Fruit fly (Drosophila melanogaster) whole organism, embryonic: ENCODE results near the gene CG1572.

Source experiments
- BtbVII ChIP-seq: fragments of 200-800 bp; sonication (Bioruptor generic); optimal IDR thresholded peaks from 3 replicates; lab custom pipeline; 2017; ENCODE audit warnings: missing biosample characterization, mild to moderate bottlenecking, missing genetic modification characterization
- CG10565 ChIP-seq: fragments of 200-800 bp; sonication (Bioruptor generic); optimal IDR thresholded peaks from 3 replicates; lab custom pipeline; 2016; ENCODE audit warnings: missing biosample characterization, mild to moderate bottlenecking, missing genetic modification characterization
- CG11504 ChIP-seq: fragments of 200-800 bp; sonication (Bioruptor generic); optimal IDR thresholded peaks from 3 replicates; lab custom pipeline; 2019; ENCODE audit warnings: missing biosample characterization, mild to moderate bottlenecking, missing genetic modification characterization, moderate library complexity
- CG12236 ChIP-seq: fragments of 200-800 bp; sonication (Bioruptor generic); optimal IDR thresholded peaks from 2 replicates; lab custom pipeline; 2016; ENCODE audit warnings: missing biosample characterization, missing genetic modification characterization
- CG12299 ChIP-seq: fragments of 200-800 bp; sonication (Bioruptor generic); optimal IDR thresholded peaks from 2 replicates; lab custom pipeline; 2018; ENCODE audit warnings: missing biosample characterization, mild to moderate bottlenecking, missing genetic modification characterization
- CG12942 ChIP-seq: fragments of 200-800 bp; sonication (Bioruptor generic); optimal IDR thresholded peaks from 3 replicates; lab custom pipeline; 2016; ENCODE audit warnings: missing biosample characterization, missing genetic modification characterization
- CG14014 ChIP-seq: fragments of 200-800 bp; sonication (Bioruptor generic); IDR thresholded peaks from 2 replicates; pipeline ENCODE4 v1.3.6; 2022; ENCODE audit warnings: missing biosample characterization, missing genetic modification characterization
- CG1529 ChIP-seq: fragments of 200-800 bp; sonication (Bioruptor generic); optimal IDR thresholded peaks from 3 replicates; lab custom pipeline; 2018; ENCODE audit warnings: missing biosample characterization, missing genetic modification characterization
- CG15696 ChIP-seq: fragments of 200-800 bp; sonication (Bioruptor generic); optimal IDR thresholded peaks from 2 replicates; lab custom pipeline; 2019; ENCODE audit warnings: missing biosample characterization, mild to moderate bottlenecking, missing genetic modification characterization, moderate library complexity
- CG16779 ChIP-seq: fragments of 200-800 bp; sonication (Bioruptor generic); IDR thresholded peaks from 2 replicates; pipeline ENCODE4 v1.3.6; 2022; ENCODE audit warnings: missing biosample characterization, missing genetic modification characterization
- CG2678 ChIP-seq: fragments of 200-800 bp; sonication (Bioruptor generic); optimal IDR thresholded peaks from 3 replicates; lab custom pipeline; 2019; ENCODE audit warnings: missing biosample characterization, mild to moderate bottlenecking, missing genetic modification characterization, moderate library complexity
- CG2889 ChIP-seq: fragments of 200-800 bp; sonication (Bioruptor generic); IDR thresholded peaks from 3 replicates; pipeline ENCODE4 v1.3.6; 2022; ENCODE audit warnings: missing biosample characterization, missing genetic modification characterization
- CG3065 ChIP-seq: fragments of 200-800 bp; sonication (Bioruptor generic); optimal IDR thresholded peaks from 2 replicates; lab custom pipeline; 2016; ENCODE audit warnings: missing biosample characterization, missing genetic modification characterization
- CG3163 ChIP-seq: fragments of 200-800 bp; sonication (Bioruptor generic); optimal IDR thresholded peaks from 3 replicates; lab custom pipeline; 2016; ENCODE audit warnings: missing biosample characterization, missing genetic modification characterization
- CG42726 ChIP-seq: fragments of 200-800 bp; sonication (Bioruptor generic); IDR thresholded peaks from 2 replicates; pipeline ENCODE4 v1.3.6; 2022; ENCODE audit warnings: missing biosample characterization, missing genetic modification characterization; ENCODE audit not compliant: partially characterized antibody
- CG5245 ChIP-seq: fragments of 200-800 bp; sonication (Bioruptor generic); optimal IDR thresholded peaks from 3 replicates; lab custom pipeline; 2016; ENCODE audit warnings: missing biosample characterization, missing genetic modification characterization
- CG5953 ChIP-seq: fragments of 200-800 bp; sonication (Bioruptor generic); IDR thresholded peaks from 2 replicates; pipeline ENCODE4 v1.3.6; 2022; ENCODE audit warnings: missing biosample characterization, missing genetic modification characterization
- CG6175 ChIP-seq: fragments of 200-800 bp; sonication (Bioruptor generic); IDR thresholded peaks from 3 replicates; pipeline ENCODE4 v1.3.6; 2022; ENCODE audit warnings: missing biosample characterization, missing genetic modification characterization
- CG6689 ChIP-seq: fragments of 200-800 bp; sonication (Bioruptor generic); IDR thresholded peaks from 2 replicates; pipeline ENCODE4 v1.3.6; 2022; ENCODE audit warnings: missing biosample characterization, missing genetic modification characterization
- CG6854 ChIP-seq: fragments of 200-800 bp; sonication (Bioruptor generic); optimal IDR thresholded peaks from 3 replicates; lab custom pipeline; 2017; ENCODE audit warnings: missing biosample characterization, mild to moderate bottlenecking, missing genetic modification characterization
- CG8281 ChIP-seq: fragments of 200-800 bp; sonication (Bioruptor generic); optimal IDR thresholded peaks from 2 replicates; lab custom pipeline; 2018; ENCODE audit warnings: missing biosample characterization, mild to moderate bottlenecking, missing genetic modification characterization, moderate library complexity
- CG8924 ChIP-seq: fragments of 200-800 bp; optimal IDR thresholded peaks from 3 replicates; lab custom pipeline; 2019; ENCODE audit warnings: missing biosample characterization, mild to moderate bottlenecking, missing genetic modification characterization, moderate library complexity
- ERR ChIP-seq: fragments of 200-800 bp; sonication (Bioruptor generic); optimal IDR thresholded peaks from 2 replicates; lab custom pipeline; 2016; ENCODE audit warnings: missing biosample characterization, missing genetic modification characterization
- Gug ChIP-seq: fragments of 200-800 bp; sonication (Bioruptor generic); IDR thresholded peaks from 4 replicates; pipeline ENCODE4 v1.3.6; 2022; ENCODE audit warnings: missing biosample characterization, missing genetic modification characterization
- Hand ChIP-seq: fragments of 200-800 bp; sonication (Bioruptor generic); optimal IDR thresholded peaks from 2 replicates; lab custom pipeline; 2017; ENCODE audit warnings: mild to moderate bottlenecking, missing biosample characterization, missing genetic modification reagents, missing genetic modification characterization
- Max ChIP-seq: fragments of 200-800 bp; sonication (Bioruptor generic); optimal IDR thresholded peaks from 2 replicates; lab custom pipeline; 2016; ENCODE audit warnings: missing biosample characterization, mild to moderate bottlenecking, missing genetic modification characterization
- Mes4 ChIP-seq: fragments of 200-800 bp; sonication (Bioruptor generic); optimal IDR thresholded peaks from 2 replicates; lab custom pipeline; 2016; ENCODE audit warnings: missing biosample characterization, missing genetic modification characterization
- Nf-YA ChIP-seq: fragments of 200-800 bp; sonication (Bioruptor generic); IDR thresholded peaks from 2 replicates; pipeline ENCODE4 v1.3.6; 2022; ENCODE audit warnings: missing biosample characterization, missing genetic modification characterization
- NfI ChIP-seq: fragments of 200-800 bp; sonication (Bioruptor generic); optimal IDR thresholded peaks from 3 replicates; lab custom pipeline; 2018; ENCODE audit warnings: missing biosample characterization, mild to moderate bottlenecking, missing genetic modification characterization, moderate library complexity
- Oli ChIP-seq: fragments of 200-800 bp; sonication (Bioruptor generic); optimal IDR thresholded peaks from 2 replicates; lab custom pipeline; 2018; ENCODE audit warnings: missing biosample characterization, mild to moderate bottlenecking, missing genetic modification characterization, moderate library complexity
- Rfx ChIP-seq: fragments of 200-800 bp; sonication (Bioruptor generic); IDR thresholded peaks from 2 replicates; pipeline ENCODE4 v1.3.6; 2022; ENCODE audit warnings: missing biosample characterization, missing genetic modification characterization
- Sry-β ChIP-seq: fragments of 200-800 bp; sonication (Bioruptor generic); optimal IDR thresholded peaks from 2 replicates; lab custom pipeline; 2018; ENCODE audit warnings: missing biosample characterization, mild to moderate bottlenecking, missing genetic modification characterization, moderate library complexity
- Xrp1 ChIP-seq: fragments of 200-800 bp; sonication (Bioruptor generic); IDR thresholded peaks from 2 replicates; pipeline ENCODE4 v1.3.6; 2022; ENCODE audit warnings: missing biosample characterization, missing genetic modification characterization
- chif ChIP-seq, 2 experiments: fragments of 200-800 bp; sonication (Bioruptor generic); optimal IDR thresholded peaks; 3 replicates each; lab custom pipeline; 2016; ENCODE audit warnings: missing biosample characterization in 2 of 2, missing genetic modification characterization in 2 of 2
- dpn ChIP-seq, 2 experiments: fragments of 200-800 bp; sonication (Bioruptor generic); optimal IDR thresholded peaks; 3 replicates each; lab custom pipeline; 2016; ENCODE audit warnings: missing biosample characterization in 2 of 2, missing genetic modification characterization in 2 of 2
- esg ChIP-seq: fragments of 200-800 bp; sonication (Bioruptor generic); conservative IDR thresholded peaks from 2 replicates; pipeline ENCODE4 v1.3.6; 2022; ENCODE audit warnings: missing biosample characterization, missing genetic modification characterization
- gem ChIP-seq: fragments of 200-800 bp; sonication (Bioruptor generic); optimal IDR thresholded peaks from 2 replicates; lab custom pipeline; 2019; ENCODE audit warnings: missing biosample characterization, mild to moderate bottlenecking, missing genetic modification characterization, moderate library complexity
- grau ChIP-seq: fragments of 200-800 bp; optimal IDR thresholded peaks from 3 replicates; lab custom pipeline; 2019; ENCODE audit warnings: missing biosample characterization, mild to moderate bottlenecking, missing genetic modification characterization, moderate library complexity
- inv ChIP-seq: fragments of 200-800 bp; sonication (Bioruptor generic); IDR thresholded peaks from 2 replicates; pipeline ENCODE4 v1.3.6; 2022; ENCODE audit warnings: missing biosample characterization, missing genetic modification characterization; ENCODE audit not compliant: partially characterized antibody
- jumu ChIP-seq: fragments of 200-800 bp; sonication (Bioruptor generic); optimal IDR thresholded peaks from 3 replicates; lab custom pipeline; 2016; ENCODE audit warnings: missing biosample characterization, missing genetic modification characterization
- lbe ChIP-seq: fragments of 200-800 bp; sonication (Bioruptor generic); optimal IDR thresholded peaks from 2 replicates; lab custom pipeline; 2016; ENCODE audit warnings: missing biosample characterization, mild to moderate bottlenecking, missing genetic modification characterization
- nerfin-2 ChIP-seq: fragments of 200-800 bp; sonication (Bioruptor generic); IDR thresholded peaks from 2 replicates; pipeline ENCODE4 v1.3.6; 2022; ENCODE audit warnings: missing biosample characterization, missing genetic modification characterization; ENCODE audit not compliant: partially characterized antibody
- oc ChIP-seq: fragments of 200-800 bp; sonication (Bioruptor generic); optimal IDR thresholded peaks from 2 replicates; lab custom pipeline; 2018; ENCODE audit warnings: missing biosample characterization, mild to moderate bottlenecking, missing genetic modification characterization, moderate library complexity
- pan ChIP-seq, 4 experiments: fragments of >200 bp in 3 of 4; fragments of 200-800 bp in 1 of 4; sonication (Bioruptor generic) in 1 of 4; optimal IDR thresholded peaks in 3 of 4; IDR thresholded peaks in 1 of 4; 2 replicates each; pipeline versions ENCODE4 v1.3.6 to Lab custom; 2017 to 2022; ENCODE audit warnings: missing biosample characterization in 2 of 4, missing genetic modification characterization in 2 of 4, mixed read lengths in 1 of 4
- prd ChIP-seq, 3 experiments: fragments of >200 bp in 2 of 3; fragments of 200-800 bp in 1 of 3; sonication (Bioruptor generic) in 1 of 3; optimal IDR thresholded peaks in 2 of 3; IDR thresholded peaks in 1 of 3; 2 replicates in 2 of 3; 3 replicates in 1 of 3; pipeline versions ENCODE4 v1.3.6 to Lab custom; 2017 to 2022; ENCODE audit warnings: missing biosample characterization in 1 of 3, missing genetic modification characterization in 1 of 3
- sisA ChIP-seq: fragments of 200-800 bp; sonication (Bioruptor generic); IDR thresholded peaks from 2 replicates; pipeline ENCODE4 v1.3.6; 2022; ENCODE audit warnings: missing biosample characterization, missing genetic modification characterization
- stwl ChIP-seq: fragments of 200-800 bp; sonication (Bioruptor generic); optimal IDR thresholded peaks from 3 replicates; lab custom pipeline; 2018; ENCODE audit warnings: missing biosample characterization, mild to moderate bottlenecking, missing genetic modification characterization, moderate library complexity
- wdn ChIP-seq: fragments of 200-800 bp; sonication (Bioruptor generic); IDR thresholded peaks from 2 replicates; pipeline ENCODE4 v1.3.6; 2022; ENCODE audit warnings: missing biosample characterization, missing genetic modification characterization

CG1572 gene

DNA sequence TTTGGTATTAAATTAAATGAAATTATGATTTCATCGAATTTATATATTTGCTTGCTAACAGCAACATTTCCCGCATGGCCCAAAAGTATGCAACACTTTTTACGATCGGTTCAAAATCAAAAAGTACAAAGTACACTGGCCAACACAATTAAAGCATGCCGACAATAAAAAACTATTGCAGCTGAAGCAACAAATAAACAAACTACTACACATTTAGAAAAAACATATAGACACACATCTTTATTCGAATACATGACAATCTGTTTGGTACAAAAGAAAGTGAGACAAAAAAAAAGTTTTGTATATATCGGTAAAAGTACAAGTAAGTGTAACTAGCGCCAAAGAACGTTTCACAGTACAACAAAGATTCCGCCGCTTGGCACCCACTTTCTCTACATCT is 3.4 kb downstream of the CG1572 start (continued):
- TF ChIP-seq CG14014 (GFP tag; lab: Robert Waterston, UW) (peak; percentile 30; the same call in 1 of the 2 replicates), gem (tag; lab: Kevin White, UChicago) (peak; percentile 19)

DNA sequence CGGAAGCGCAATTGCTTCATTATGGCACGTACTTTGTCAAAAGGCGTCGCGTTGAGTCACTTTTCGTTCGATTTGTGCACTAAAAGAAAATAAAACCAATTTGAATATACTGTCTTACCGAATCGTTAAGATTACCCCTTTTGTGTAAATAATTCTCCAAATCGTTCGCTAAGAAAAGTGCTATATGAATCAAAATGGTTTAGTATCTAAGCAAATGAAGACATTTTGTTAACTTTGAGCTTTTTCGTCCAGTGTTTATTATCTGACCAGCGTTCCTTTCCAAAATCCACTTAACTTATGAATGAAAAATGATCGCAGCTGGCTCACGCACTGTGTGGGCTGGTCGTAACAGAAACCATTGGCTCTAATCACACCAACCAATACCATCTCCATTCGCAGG is 8.4 kb downstream of the CG1572 start:
- peak; percentile 23; the same call in 1 of the 2 replicates for TF ChIP-seq Xrp1 (GFP tag; lab: Robert Waterston, UW)
- TF ChIP-seq CG42726 (GFP tag; lab: Robert Waterston, UW): no peak
- TF ChIP-seq jumu (GFP tag; lab: Kevin White, UChicago): no peak
- TF ChIP-seq CG2678 (tag; lab: Kevin White, UChicago): peak; percentile 45
- peak; percentile 29 for TF ChIP-seq CG11504 (tag; lab: Kevin White, UChicago)
- no peak for TF ChIP-seq Gug (GFP tag; lab: Robert Waterston, UW)
- TF ChIP-seq chif (GFP tag; optimal IDR thresholded peaks at IDR 0.05; lab: Kevin White, UChicago): no peak
- TF ChIP-seq grau (tag; lab: Kevin White, UChicago): peak; percentile 36
- peak in 1 of 2 experiments; percentile 24 for TF ChIP-seq dpn (GFP tag; optimal IDR thresholded peaks at IDR 0.05; lab: Kevin White, UChicago)
- no peak for TF ChIP-seq pan (optimal IDR thresholded peaks at IDR 0.05; lab: Kevin White, UChicago)
- TF ChIP-seq pan (GFP tag; optimal IDR thresholded peaks at IDR 0.05 in 1 of 2, IDR thresholded peaks at IDR 0.05 in 1 of 2): no peak
- TF ChIP-seq Max (GFP tag; lab: Kevin White, UChicago): no peak
- TF ChIP-seq CG3065 (GFP tag; lab: Kevin White, UChicago): no peak
- no peak for TF ChIP-seq CG5953 (GFP tag; lab: Robert Waterston, UW)
- TF ChIP-seq CG8924 (tag; lab: Kevin White, UChicago): no peak
- TF ChIP-seq CG1529 (GFP tag; lab: Kevin White, UChicago): no peak
- TF ChIP-seq nerfin-2 (GFP tag; lab: Robert Waterston, UW): no peak
- TF ChIP-seq CG2889: no peak
- no peak for TF ChIP-seq prd (optimal IDR thresholded peaks at IDR 0.05; lab: Kevin White, UChicago)
- TF ChIP-seq prd (GFP tag; IDR thresholded peaks at IDR 0.05; lab: Robert Waterston, UW): peak; percentile 31; the same call in 1 of the 3 replicates
- no peak for TF ChIP-seq CG12236
- TF ChIP-seq CG12942: no peak
- TF ChIP-seq CG3163 (GFP tag; lab: Kevin White, UChicago): no peak
- TF ChIP-seq CG6689 (GFP tag; lab: Robert Waterston, UW): peak; percentile 23; the same call in 1 of the 2 replicates
- TF ChIP-seq Sry-β (GFP tag; lab: Kevin White, UChicago): no peak
- TF ChIP-seq Hand (GFP tag; lab: Kevin White, UChicago): no peak
- peak; percentile 12 for TF ChIP-seq lbe (GFP tag; lab: Kevin White, UChicago)
- no peak for TF ChIP-seq CG8281 (tag; lab: Kevin White, UChicago)
- 0 out of 2 replicates have a peak, but pooled peaks have one; percentile 8 for TF ChIP-seq wdn (GFP tag; lab: Robert Waterston, UW)
- TF ChIP-seq Rfx (GFP tag; lab: Robert Waterston, UW): peak; percentile 61
- no peak for TF ChIP-seq esg (GFP tag; lab: Robert Waterston, UW)
- no peak for TF ChIP-seq stwl (tag; lab: Kevin White, UChicago)
- no peak for TF ChIP-seq Nf-YA (GFP tag; lab: Robert Waterston, UW)
- no peak for TF ChIP-seq CG6854 (GFP tag; lab: Kevin White, UChicago)
- TF ChIP-seq CG6175: no peak
- TF ChIP-seq CG5245 (GFP tag; lab: Kevin White, UChicago): no peak
- TF ChIP-seq CG16779: no peak
- TF ChIP-seq BtbVII (GFP tag; lab: Kevin White, UChicago): no peak
- no peak for TF ChIP-seq CG12299 (tag; lab: Kevin White, UChicago)
- TF ChIP-seq CG10565 (GFP tag; lab: Kevin White, UChicago): no peak
- TF ChIP-seq inv (GFP tag; lab: Robert Waterston, UW): no peak
- no peak for TF ChIP-seq sisA (GFP tag; lab: Robert Waterston, UW)
- peak; percentile 22 for TF ChIP-seq NfI
- TF ChIP-seq ERR (GFP tag; lab: Kevin White, UChicago): no peak
- peak; percentile 8 for TF ChIP-seq Oli (tag; lab: Kevin White, UChicago)
- no peak for TF ChIP-seq Mes4
- no peak for TF ChIP-seq oc (tag; lab: Kevin White, UChicago)
- TF ChIP-seq CG15696 (tag; lab: Kevin White, UChicago): no peak
